Worm (Caenorhabditis elegans) whole organism, midembryonic: ENCODE data around the gene famh-136.

Experiments used
- flt-1 ChIP-seq: fragments of 200-800 bp; sonication (Bioruptor generic); IDR thresholded peaks from 2 replicates; pipeline ENCODE4 v1.3.6; 2022; ENCODE audit warnings: missing genetic modification characterization, missing compliant biosample characterization
- ref-1 ChIP-seq: fragments of 200-800 bp; sonication (Bioruptor generic); conservative IDR thresholded peaks from 2 replicates; pipeline ENCODE4 v1.3.6; 2022; ENCODE audit warnings: missing genetic modification reagents, missing genetic modification characterization, missing compliant biosample characterization
- ztf-23 ChIP-seq: fragments of 200-800 bp; sonication (Bioruptor generic); IDR thresholded peaks from 2 replicates; pipeline ENCODE4 v1.3.6; 2022; ENCODE audit warnings: missing genetic modification reagents, missing genetic modification characterization, missing compliant biosample characterization

ce11 chrIII:8845114-8845513 is 42.4 kb upstream of the famh-136 start, which contains the start of gene F44E2.6:
- TF ChIP-seq ztf-23 (GFP tag; lab: Robert Waterston, UW) (no peak), ref-1 (no peak), flt-1 (GFP tag; lab: Robert Waterston, UW) (no peak)
